Worm (Caenorhabditis elegans) whole organism, L1 larva: ENCODE data around the gene K11G12.6.

ENCODE experiments used
- C04F5.9 ChIP-seq: sonication (generic microtip); optimal IDR thresholded peaks from 2 replicates; lab custom pipeline; 2016; ENCODE audit warnings: missing genetic modification characterization, missing compliant biosample characterization
- C16A3.4 ChIP-seq: fragments of 150-350 bp; optimal IDR thresholded peaks from 2 replicates; lab custom pipeline; 2014; ENCODE audit warnings: missing biosample characterization, missing genetic modification characterization
- C34B4.2 ChIP-seq: sonication (generic microtip); optimal IDR thresholded peaks from 2 replicates; lab custom pipeline; 2017; ENCODE audit warnings: mild to moderate bottlenecking, missing genetic modification characterization, missing compliant biosample characterization
- F16B12.6 ChIP-seq: fragments of 150-350 bp; optimal IDR thresholded peaks from 2 replicates; lab custom pipeline; 2014; ENCODE audit warnings: missing biosample characterization, missing genetic modification characterization
- Y116A8C.19 ChIP-seq: sonication (generic microtip); optimal IDR thresholded peaks from 2 replicates; lab custom pipeline; 2016; ENCODE audit warnings: missing compliant biosample characterization, missing genetic modification characterization, borderline replicate concordance
- alr-1 ChIP-seq: fragments of 200-800 bp; sonication (Bioruptor generic); optimal IDR thresholded peaks from 2 replicates; lab custom pipeline; 2018; ENCODE audit warnings: borderline replicate concordance, mild to moderate bottlenecking, missing genetic modification characterization, missing compliant biosample characterization
- aly-2 ChIP-seq: fragments of 150-350 bp; optimal IDR thresholded peaks from 2 replicates; lab custom pipeline; 2014; ENCODE audit warnings: missing biosample characterization, missing genetic modification characterization
- blmp-1 ChIP-seq: fragments of 150-350 bp; optimal IDR thresholded peaks from 2 replicates; lab custom pipeline; 2014; ENCODE audit warnings: missing biosample characterization, missing genetic modification characterization
- ceh-63 ChIP-seq: fragments of 200-800 bp; sonication (Bioruptor generic); optimal IDR thresholded peaks from 2 replicates; lab custom pipeline; 2018; ENCODE audit warnings: mild to moderate bottlenecking, missing genetic modification characterization, missing compliant biosample characterization
- ceh-8 ChIP-seq: fragments of 200-800 bp; sonication (Bioruptor generic); optimal IDR thresholded peaks from 2 replicates; lab custom pipeline; 2018; ENCODE audit warnings: mild to moderate bottlenecking, missing genetic modification characterization, moderate library complexity, missing compliant biosample characterization
- dpl-1 ChIP-seq, 3 experiments: fragments of 150-350 bp in 2 of 3; sonication (generic microtip) in 1 of 3; optimal IDR thresholded peaks; 2 replicates each; lab custom pipeline; 2014 to 2017; ENCODE audit warnings: missing biosample characterization in 3 of 3, missing genetic modification characterization in 3 of 3, missing genetic modification reagents in 3 of 3
- dsc-1 ChIP-seq: sonication (generic microtip); optimal IDR thresholded peaks from 2 replicates; lab custom pipeline; 2016; ENCODE audit warnings: mild to moderate bottlenecking, missing genetic modification characterization, missing compliant biosample characterization
- efl-1 ChIP-seq, 4 experiments: fragments of 150-350 bp; optimal IDR thresholded peaks in 3 of 4; peaks in 1 of 4; 1 replicate in 1 of 4; 2 replicates in 3 of 4; lab custom pipeline; 2014; ENCODE audit warnings: missing biosample characterization in 2 of 4, missing genetic modification characterization in 2 of 4, missing genetic modification reagents in 2 of 4
- efl-3 ChIP-seq: fragments of 200-800 bp; sonication (Bioruptor generic); optimal IDR thresholded peaks from 2 replicates; lab custom pipeline; 2018; ENCODE audit warnings: mild to moderate bottlenecking, missing genetic modification characterization, missing compliant biosample characterization
- elt-2 ChIP-seq: sonication (generic microtip); optimal IDR thresholded peaks from 2 replicates; lab custom pipeline; 2016; ENCODE audit warnings: missing genetic modification characterization, mild to moderate bottlenecking, inconsistent platforms, missing compliant biosample characterization, missing genetic modification reagents
- fkh-10 ChIP-seq: sonication (generic microtip); optimal IDR thresholded peaks from 2 replicates; lab custom pipeline; 2017; ENCODE audit warnings: missing biosample characterization, missing genetic modification reagents, missing genetic modification characterization
- fkh-4 ChIP-seq: sonication (generic microtip); optimal IDR thresholded peaks from 2 replicates; lab custom pipeline; 2016; ENCODE audit warnings: missing compliant biosample characterization, missing genetic modification characterization, borderline replicate concordance
- grh-1 ChIP-seq: fragments of 200-800 bp; sonication (Bioruptor generic); IDR thresholded peaks from 2 replicates; pipeline ENCODE4 v1.3.6; 2022; ENCODE audit warnings: missing genetic modification reagents, missing genetic modification characterization, missing compliant biosample characterization
- hlh-17 ChIP-seq: fragments of 200-800 bp; sonication (Bioruptor generic); optimal IDR thresholded peaks from 2 replicates; lab custom pipeline; 2018; ENCODE audit warnings: missing genetic modification characterization, mild to moderate bottlenecking, missing compliant biosample characterization, moderate library complexity, borderline replicate concordance
- hlh-4 ChIP-seq: sonication (generic microtip); optimal IDR thresholded peaks from 2 replicates; lab custom pipeline; 2016; ENCODE audit warnings: mild to moderate bottlenecking, missing genetic modification characterization, missing compliant biosample characterization
- irx-1 ChIP-seq: sonication (generic microtip); optimal IDR thresholded peaks from 2 replicates; lab custom pipeline; 2016; ENCODE audit warnings: missing genetic modification characterization, missing compliant biosample characterization
- lin-39 ChIP-seq: fragments of 150-350 bp; optimal IDR thresholded peaks from 2 replicates; lab custom pipeline; 2014; ENCODE audit warnings: missing biosample characterization, missing genetic modification reagents, missing genetic modification characterization
- lsy-2 ChIP-seq, 2 experiments: fragments of 150-350 bp; optimal IDR thresholded peaks; 2 replicates each; lab custom pipeline; 2014; ENCODE audit warnings: missing biosample characterization in 2 of 2, missing genetic modification characterization in 2 of 2
- mab-9 ChIP-seq: fragments of 200-800 bp; sonication (Bioruptor generic); IDR thresholded peaks from 2 replicates; pipeline ENCODE4 v1.3.6; 2022; ENCODE audit warnings: missing genetic modification reagents, missing genetic modification characterization, missing compliant biosample characterization
- mdl-1 ChIP-seq, 2 experiments: fragments of 150-350 bp; optimal IDR thresholded peaks; 2 replicates each; lab custom pipeline; 2014 to 2017; ENCODE audit warnings: missing biosample characterization in 2 of 2, missing genetic modification characterization in 2 of 2, inconsistent platforms in 1 of 2
- mep-1 ChIP-seq: fragments of 150-350 bp; optimal IDR thresholded peaks from 2 replicates; lab custom pipeline; 2014; ENCODE audit warnings: missing biosample characterization, missing genetic modification characterization
- nhr-11 ChIP-seq: fragments of 150-350 bp; optimal IDR thresholded peaks from 2 replicates; lab custom pipeline; 2014; ENCODE audit warnings: missing biosample characterization, missing genetic modification characterization
- nhr-12 ChIP-seq: sonication (generic microtip); optimal IDR thresholded peaks from 2 replicates; lab custom pipeline; 2017; ENCODE audit warnings: missing biosample characterization, missing genetic modification characterization
- nhr-19 ChIP-seq: fragments of 200-800 bp; sonication (Bioruptor generic); conservative IDR thresholded peaks from 2 replicates; pipeline ENCODE4 v1.3.6; 2022; ENCODE audit warnings: missing genetic modification characterization, missing compliant biosample characterization
- nhr-20 ChIP-seq: sonication (generic microtip); optimal IDR thresholded peaks from 2 replicates; lab custom pipeline; 2016; ENCODE audit warnings: mild to moderate bottlenecking, missing genetic modification characterization, missing compliant biosample characterization
- nhr-237 ChIP-seq: fragments of 150-350 bp; optimal IDR thresholded peaks from 2 replicates; lab custom pipeline; 2014; ENCODE audit warnings: missing biosample characterization, missing genetic modification characterization
- nhr-28 ChIP-seq: fragments of 150-350 bp; optimal IDR thresholded peaks from 2 replicates; lab custom pipeline; 2014; ENCODE audit warnings: missing biosample characterization, missing genetic modification characterization
- nhr-47 ChIP-seq: sonication (generic microtip); optimal IDR thresholded peaks from 2 replicates; lab custom pipeline; 2016; ENCODE audit warnings: mild to moderate bottlenecking, missing genetic modification characterization, moderate library complexity, missing compliant biosample characterization
- nhr-76 ChIP-seq: sonication (generic microtip); optimal IDR thresholded peaks from 2 replicates; lab custom pipeline; 2017; ENCODE audit warnings: missing biosample characterization, missing genetic modification characterization
- nhr-84 ChIP-seq: sonication (generic microtip); optimal IDR thresholded peaks from 2 replicates; lab custom pipeline; 2017; ENCODE audit warnings: missing biosample characterization, missing genetic modification characterization
- pag-3 ChIP-seq: sonication (generic microtip); optimal IDR thresholded peaks from 2 replicates; lab custom pipeline; 2017; ENCODE audit warnings: missing genetic modification characterization, mild to moderate bottlenecking, missing compliant biosample characterization, antibody characterized with exemption, borderline replicate concordance; ENCODE audit not compliant: insufficient read depth
- pqm-1 ChIP-seq: sonication (generic microtip); optimal IDR thresholded peaks from 3 replicates; lab custom pipeline; 2017; ENCODE audit warnings: missing biosample characterization, missing genetic modification characterization
- rnt-1 ChIP-seq: sonication (generic microtip); optimal IDR thresholded peaks from 2 replicates; lab custom pipeline; 2016; ENCODE audit warnings: mild to moderate bottlenecking, missing genetic modification characterization, moderate library complexity, missing compliant biosample characterization
- snpc-4 ChIP-seq: fragments of 150-350 bp; optimal IDR thresholded peaks from 2 replicates; lab custom pipeline; 2014; ENCODE audit warnings: missing biosample characterization, missing genetic modification characterization
- sox-4 ChIP-seq: sonication (generic microtip); optimal IDR thresholded peaks from 2 replicates; lab custom pipeline; 2016; ENCODE audit warnings: missing genetic modification characterization, missing compliant biosample characterization
- sptf-1 ChIP-seq: fragments of 150-350 bp; optimal IDR thresholded peaks from 2 replicates; lab custom pipeline; 2014; ENCODE audit warnings: missing biosample characterization, missing genetic modification characterization
- tbx-2 ChIP-seq: sonication (generic microtip); optimal IDR thresholded peaks from 2 replicates; lab custom pipeline; 2016; ENCODE audit warnings: missing genetic modification characterization, missing compliant biosample characterization
- tlp-1 ChIP-seq: fragments of 150-350 bp; optimal IDR thresholded peaks from 2 replicates; lab custom pipeline; 2014; ENCODE audit warnings: missing biosample characterization, missing genetic modification characterization
- unc-130 ChIP-seq: fragments of 150-350 bp; optimal IDR thresholded peaks from 2 replicates; lab custom pipeline; 2017; ENCODE audit warnings: missing biosample characterization, missing genetic modification characterization, inconsistent platforms
- unc-30 ChIP-seq: sonication (generic microtip); optimal IDR thresholded peaks from 2 replicates; lab custom pipeline; 2017; ENCODE audit warnings: missing biosample characterization, missing genetic modification characterization
- unc-62 ChIP-seq: fragments of 150-350 bp; optimal IDR thresholded peaks from 2 replicates; lab custom pipeline; 2014; ENCODE audit warnings: missing biosample characterization, missing genetic modification reagents, missing genetic modification characterization
- unc-98 ChIP-seq: fragments of 200-800 bp; sonication (Bioruptor generic); IDR thresholded peaks from 2 replicates; pipeline ENCODE4 v1.3.6; 2022; ENCODE audit warnings: missing genetic modification characterization, missing compliant biosample characterization
- vab-15 ChIP-seq: sonication (generic microtip); optimal IDR thresholded peaks from 2 replicates; lab custom pipeline; 2017; ENCODE audit warnings: missing genotype, mild to moderate bottlenecking, missing genetic modification characterization, missing compliant biosample characterization
- zag-1 ChIP-seq: fragments of 150-350 bp; optimal IDR thresholded peaks from 2 replicates; lab custom pipeline; 2014; ENCODE audit warnings: missing biosample characterization, missing genetic modification characterization
- ztf-11 ChIP-seq, 2 experiments: sonication (generic microtip); optimal IDR thresholded peaks; 2 replicates each; lab custom pipeline; 2016 to 2017; ENCODE audit warnings: missing genetic modification characterization in 2 of 2, missing biosample characterization in 1 of 2, missing compliant biosample characterization in 1 of 2
- ztf-4 ChIP-seq: fragments of 150-350 bp; optimal IDR thresholded peaks from 2 replicates; lab custom pipeline; 2014; ENCODE audit warnings: missing biosample characterization, missing genetic modification characterization

K11G12.6 gene

DNA sequence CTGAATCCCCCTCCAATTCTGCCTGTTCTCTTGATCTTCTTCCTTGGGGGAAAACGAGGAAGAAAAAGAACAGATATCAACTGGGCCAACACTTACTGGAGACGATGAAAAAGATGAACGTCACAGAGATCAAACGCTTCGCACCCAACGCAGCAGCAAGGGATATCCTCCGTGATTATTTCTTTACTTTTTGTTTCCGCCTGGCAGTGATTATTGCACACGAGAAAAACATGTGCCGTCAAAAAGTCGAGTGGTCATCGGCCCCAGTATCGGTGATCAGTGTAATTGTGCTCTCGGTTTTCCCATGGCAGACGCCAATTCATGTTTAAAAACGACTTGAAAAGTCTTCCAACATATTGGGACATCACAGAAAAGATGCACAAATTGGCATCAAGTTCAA is 16.1 kb upstream of the K11G12.6 start (continued):
- TF ChIP-seq rnt-1 (tag; lab: Kevin White, UChicago) (peak; percentile 69), blmp-1 (tag; lab: Kevin White, UChicago) (peak; percentile 32), zag-1 (tag; lab: Kevin White, UChicago) (no peak), C04F5.9 (tag; lab: Kevin White, UChicago) (no peak), mab-9 (no peak), nhr-19 (GFP tag; lab: Robert Waterston, UW) (peak; percentile 60)

DNA sequence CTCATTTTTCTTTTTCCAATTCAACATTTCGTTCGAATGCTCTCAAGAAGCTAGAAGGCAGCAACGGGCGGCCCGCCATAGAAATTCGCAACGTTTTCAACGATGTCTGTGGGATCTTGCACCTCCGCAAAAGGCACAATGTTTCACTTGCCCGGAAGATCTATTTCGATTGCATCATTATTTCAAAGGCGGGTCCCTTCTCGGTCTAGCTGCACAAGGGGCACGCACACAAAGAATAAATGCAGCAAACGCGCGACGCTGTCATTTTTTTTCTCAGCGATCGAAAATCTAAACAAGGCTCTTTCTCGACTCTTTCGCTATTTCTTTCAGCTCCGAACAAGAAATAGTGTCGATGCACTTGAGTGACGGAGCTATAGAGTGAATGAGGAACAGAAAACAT is 15.5 kb upstream of the K11G12.6 start:
- TF ChIP-seq Y116A8C.19 (no peak), ceh-63 (no peak), efl-3 (GFP tag; lab: Kevin White, UChicago) (no peak), rnt-1 (tag; lab: Kevin White, UChicago) (peak; percentile 7), fkh-10 (GFP tag; lab: Kevin White, UChicago) (peak; percentile 82), hlh-17 (GFP tag; lab: Kevin White, UChicago) (no peak), fkh-4 (tag; lab: Kevin White, UChicago) (no peak), snpc-4 (tag; lab: Kevin White, UChicago) (no peak), nhr-47 (tag; lab: Kevin White, UChicago) (no peak), ztf-11 (tag; optimal IDR thresholded peaks at IDR 0.05; lab: Kevin White, UChicago) (no peak), nhr-28 (tag; lab: Kevin White, UChicago) (no peak), nhr-237 (tag; lab: Kevin White, UChicago) (no peak), unc-98 (GFP tag; lab: Robert Waterston, UW) (no peak), dsc-1 (tag; lab: Kevin White, UChicago) (no peak), nhr-20 (tag; lab: Kevin White, UChicago) (no peak), ztf-4 (tag; lab: Kevin White, UChicago) (no peak), vab-15 (tag; lab: Kevin White, UChicago) (no peak), nhr-12 (tag; lab: Kevin White, UChicago) (no peak), nhr-11 (tag; lab: Kevin White, UChicago) (no peak), lsy-2 (tag; optimal IDR thresholded peaks at IDR 0.05; lab: Kevin White, UChicago) (no peak), tbx-2 (tag; lab: Kevin White, UChicago) (no peak), grh-1 (GFP tag; lab: Robert Waterston, UW) (no peak), pag-3 (no peak), tlp-1 (tag; lab: Kevin White, UChicago) (no peak), dpl-1 (GFP tag; optimal IDR thresholded peaks at IDR 0.05; lab: Kevin White, UChicago) (no peak), unc-62 (no peak), sptf-1 (no peak), lin-39 (tag; lab: Kevin White, UChicago) (no peak), mep-1 (peak; percentile 20), mdl-1 (tag; optimal IDR thresholded peaks at IDR 0.05; lab: Kevin White, UChicago) (peak in 1 of 2 experiments; percentile 73), C16A3.4 (no peak), blmp-1 (tag; lab: Kevin White, UChicago) (no peak), pqm-1 (tag; lab: Kevin White, UChicago) (no peak), irx-1 (no peak), mab-9 (0 out of 2 replicates have a peak, but pooled peaks have one; percentile 41), alr-1 (tag; lab: Kevin White, UChicago) (no peak), elt-2 (tag; lab: Kevin White, UChicago) (no peak), aly-2 (tag; lab: Kevin White, UChicago) (no peak), F16B12.6 (tag; lab: Kevin White, UChicago) (no peak), sox-4 (tag; lab: Kevin White, UChicago) (no peak), ceh-8 (no peak), unc-30 (no peak), C34B4.2 (tag; lab: Kevin White, UChicago) (no peak), nhr-84 (tag; lab: Kevin White, UChicago) (no peak), nhr-76 (tag; lab: Kevin White, UChicago) (no peak), efl-1 (optimal IDR thresholded peaks at IDR 0.05; lab: Kevin White, UChicago) (no peak), efl-1 (GFP tag; optimal IDR thresholded peaks at IDR 0.05 in 1 of 2; lab: Kevin White, UChicago) (no peak), hlh-4 (tag; lab: Kevin White, UChicago) (no peak), unc-130 (no peak)
